Worm (Caenorhabditis elegans): ENCODE results near the gene der-2.

Gene der-2

DNA sequence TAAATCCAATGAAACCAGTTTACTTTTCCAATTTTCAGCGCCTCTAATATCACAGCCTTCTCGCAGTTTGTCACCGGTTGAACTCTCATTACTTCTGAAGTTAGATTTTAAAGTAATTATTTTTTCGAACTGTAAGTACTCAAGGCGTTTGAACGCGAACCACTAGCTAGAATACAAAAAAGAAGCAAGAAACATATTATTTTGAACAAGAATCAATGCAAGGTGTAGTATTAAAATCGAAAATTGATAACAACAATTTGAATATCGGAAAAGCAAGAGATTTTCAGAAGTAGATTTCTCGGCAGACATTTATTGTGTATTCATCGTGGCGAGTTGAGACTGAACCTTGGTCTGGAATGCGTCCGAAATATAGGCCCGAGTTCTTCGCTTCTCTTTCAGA, 25.0 kb downstream of the der-2 start, which contains the start of gene exos-9:
TSS of gene exos-9 (minus strand) at position 101 of the 400 bp plus-strand sequence.
- no peak for TF ChIP-seq ces-1 (GFP tag; optimal IDR thresholded peaks at IDR 0.05)
- no peak for TF ChIP-seq zip-8 (tag; optimal IDR thresholded peaks at IDR 0.05)
- TF ChIP-seq nhr-237 (tag; optimal IDR thresholded peaks at IDR 0.05) = no peak
- TF ChIP-seq ztf-11 (tag; optimal IDR thresholded peaks at IDR 0.05) = no peak
- no peak for TF ChIP-seq tbx-8 (GFP tag; optimal IDR thresholded peaks at IDR 0.05)
- no peak for TF ChIP-seq mls-2 (tag; optimal IDR thresholded peaks at IDR 0.05)
- no peak for TF ChIP-seq elt-3 (tag; optimal IDR thresholded peaks at IDR 0.05)
- no peak for TF ChIP-seq unc-39 (tag; optimal IDR thresholded peaks at IDR 0.05)

DNA sequence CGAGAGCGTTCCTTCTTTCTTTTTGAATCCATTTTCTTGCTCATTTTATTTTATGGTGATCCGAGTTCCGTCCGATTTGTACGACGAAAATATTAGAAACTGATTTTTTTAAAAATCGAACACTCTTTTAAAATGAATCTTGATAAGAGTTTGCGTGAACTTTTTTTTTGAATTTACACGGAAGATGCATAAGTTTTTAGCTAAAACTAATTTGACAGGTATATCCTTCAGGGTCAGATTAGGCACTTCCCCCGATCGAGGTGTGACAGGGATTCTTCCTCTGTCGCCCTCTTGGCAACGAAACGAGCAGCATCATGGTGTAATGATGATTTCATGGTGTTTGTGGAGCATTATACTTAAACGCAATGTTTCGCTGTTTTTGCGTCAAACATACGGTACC, 27.6 kb downstream of the der-2 start, which contains the start of gene F37C12.18:
TSS of gene F37C12.18 (minus strand) at position 101 of the 400 bp plus-strand sequence.
- TF ChIP-seq ceh-83 (GFP tag; optimal IDR thresholded peaks at IDR 0.05) (no peak), lin-13 (tag; optimal IDR thresholded peaks at IDR 0.05) (no peak), bed-3 (GFP tag; optimal IDR thresholded peaks at IDR 0.05) (no peak), nhr-237 (tag; optimal IDR thresholded peaks at IDR 0.05) (no peak), unc-120 (tag; optimal IDR thresholded peaks at IDR 0.05; ENCODE audit: poor library complexity, severe bottlenecking) (no peak), ceh-43 (GFP tag; optimal IDR thresholded peaks at IDR 0.05) (no peak), hlh-1 (tag; optimal IDR thresholded peaks at IDR 0.05) (no peak), sem-2 (GFP tag; optimal IDR thresholded peaks at IDR 0.05) (no peak), blmp-1 (tag; optimal IDR thresholded peaks at IDR 0.05) (no peak), flh-1 (GFP tag; optimal IDR thresholded peaks at IDR 0.05) (no peak), nhr-12 (tag; optimal IDR thresholded peaks at IDR 0.05) (no peak), lsy-2 (tag; optimal IDR thresholded peaks at IDR 0.05) (no peak), ces-1 (GFP tag; optimal IDR thresholded peaks at IDR 0.05) (no peak), ham-2 (GFP tag; optimal IDR thresholded peaks at IDR 0.05) (no peak), sptf-1 (tag; optimal IDR thresholded peaks at IDR 0.05) (no peak), unc-62 (GFP tag; optimal IDR thresholded peaks at IDR 0.05) (no peak), snpc-4 (tag; optimal IDR thresholded peaks at IDR 0.05) (no peak), ztf-11 (tag; optimal IDR thresholded peaks at IDR 0.05) (no peak), M03D4.4 (tag; optimal IDR thresholded peaks at IDR 0.05) (no peak)

DNA sequence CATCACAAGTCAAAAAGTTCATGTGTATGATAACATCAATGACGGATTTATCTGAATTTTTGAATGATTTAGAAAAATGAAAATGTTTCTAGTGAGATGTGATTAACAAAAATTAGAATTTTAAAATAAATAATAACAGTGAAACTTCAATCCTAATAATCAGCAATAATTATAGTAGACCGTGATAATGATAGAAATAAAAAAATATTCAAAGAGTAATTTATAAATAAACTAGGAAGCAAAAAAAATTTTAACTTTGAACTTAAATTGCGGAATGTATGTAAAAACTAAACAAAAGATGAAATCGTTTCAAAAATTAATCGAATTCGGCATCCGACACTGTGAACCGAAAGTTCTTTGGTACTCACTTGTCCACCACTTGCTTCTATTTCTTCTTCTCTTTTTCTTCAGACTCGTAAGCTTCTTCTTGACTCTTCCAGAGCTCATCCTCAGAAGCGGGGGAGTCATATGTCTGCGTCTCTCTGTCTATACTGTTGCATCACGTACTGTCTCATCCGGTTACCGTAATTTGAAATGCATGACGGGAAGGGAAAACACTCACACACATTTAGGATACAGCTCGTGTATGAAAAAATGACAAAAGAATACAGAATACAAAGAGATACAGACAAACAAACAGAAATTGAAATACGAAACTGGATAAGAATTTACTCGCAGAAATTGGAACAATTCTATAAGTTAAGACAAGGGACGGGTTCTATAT, 29.8 kb downstream of the der-2 start, which contains the start of gene mec-14:
TSS of gene mec-14 (minus strand) at position 51 of the 724 bp plus-strand sequence.
- TF ChIP-seq drap-1 (GFP tag; optimal IDR thresholded peaks at IDR 0.05) (no peak), ham-2 (GFP tag; optimal IDR thresholded peaks at IDR 0.05) (no peak), flh-1 (GFP tag; optimal IDR thresholded peaks at IDR 0.05) (no peak), elt-3 (tag; optimal IDR thresholded peaks at IDR 0.05) (no peak), ztf-11 (tag; optimal IDR thresholded peaks at IDR 0.05) (no peak), elt-1 (tag; optimal IDR thresholded peaks at IDR 0.05; ENCODE audit: borderline replicate concordance, insufficient read depth) (no peak), mab-5 (tag; optimal IDR thresholded peaks at IDR 0.05) (no peak), ceh-39 (tag; optimal IDR thresholded peaks at IDR 0.05) (no peak), unc-120 (tag; optimal IDR thresholded peaks at IDR 0.05; ENCODE audit: poor library complexity, severe bottlenecking) (no peak), nhr-12 (tag; optimal IDR thresholded peaks at IDR 0.05) (no peak), tbx-8 (GFP tag; optimal IDR thresholded peaks at IDR 0.05) (no peak), snpc-4 (tag; optimal IDR thresholded peaks at IDR 0.05) (no peak), hlh-1 (tag; optimal IDR thresholded peaks at IDR 0.05) (no peak), mls-2 (tag; optimal IDR thresholded peaks at IDR 0.05) (no peak), blmp-1 (tag; optimal IDR thresholded peaks at IDR 0.05) (no peak), cnd-1 (tag; optimal IDR thresholded peaks at IDR 0.05) (no peak)

DNA sequence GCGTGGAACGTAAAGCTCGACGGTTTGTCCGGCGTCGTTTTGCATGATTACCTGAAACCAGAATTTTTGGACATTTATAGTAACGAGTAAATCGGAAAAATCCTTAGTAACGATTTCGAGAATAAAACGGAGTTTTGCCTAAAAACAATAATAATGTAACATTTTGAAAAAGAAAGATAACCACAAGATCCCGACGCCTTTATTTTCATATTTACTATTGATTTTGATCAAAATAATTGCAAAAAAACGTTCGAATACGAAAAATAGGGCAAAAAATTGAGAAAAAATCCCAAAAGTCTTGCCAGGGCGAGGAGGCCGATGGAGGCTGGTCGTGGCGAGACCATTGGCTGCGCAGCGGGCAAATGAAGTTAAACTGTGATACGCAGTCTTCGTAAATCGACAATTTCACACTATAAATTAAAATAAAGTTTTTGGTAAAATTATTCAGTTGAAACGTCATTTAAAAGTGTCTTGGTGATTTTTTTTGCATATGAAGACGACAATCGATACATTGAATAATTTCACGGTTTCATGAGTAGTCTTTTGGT, 33.3 kb downstream of the der-2 start, which contains the start of gene rps-21:
TSS of gene rps-21 (minus strand) at position 51 of the 548 bp plus-strand sequence.
- TF ChIP-seq zip-8 (tag; optimal IDR thresholded peaks at IDR 0.05) (no peak), blmp-1 (tag; optimal IDR thresholded peaks at IDR 0.05) (no peak), nhr-237 (tag; optimal IDR thresholded peaks at IDR 0.05) (peak; percentile 85), unc-62 (GFP tag; optimal IDR thresholded peaks at IDR 0.05) (peak; percentile 3), lsy-2 (tag; optimal IDR thresholded peaks at IDR 0.05) (peak; percentile 82), drap-1 (GFP tag; optimal IDR thresholded peaks at IDR 0.05) (no peak), lin-13 (tag; optimal IDR thresholded peaks at IDR 0.05) (peak; percentile 16), bed-3 (GFP tag; optimal IDR thresholded peaks at IDR 0.05) (no peak), mep-1 (tag; optimal IDR thresholded peaks at IDR 0.05) (peak; percentile 87), nhr-2 (tag; optimal IDR thresholded peaks at IDR 0.05) (no peak), ceh-39 (tag; optimal IDR thresholded peaks at IDR 0.05) (peak; percentile 73), ces-1 (GFP tag; optimal IDR thresholded peaks at IDR 0.05) (peak; percentile 92), elt-1 (tag; optimal IDR thresholded peaks at IDR 0.05; ENCODE audit: borderline replicate concordance, insufficient read depth) (no peak), pha-4 (tag; optimal IDR thresholded peaks at IDR 0.05) (peak; percentile 54), tbx-8 (GFP tag; optimal IDR thresholded peaks at IDR 0.05) (no peak), unc-120 (tag; optimal IDR thresholded peaks at IDR 0.05; ENCODE audit: poor library complexity, severe bottlenecking) (peak; percentile 6), sptf-1 (tag; optimal IDR thresholded peaks at IDR 0.05) (peak; percentile 26)
